Worm (Caenorhabditis elegans) whole organism, L3 larva: ENCODE data around the gene B0496.6.

Experiments used
- lin-15B ChIP-seq: fragments of 150-350 bp; optimal IDR thresholded peaks from 2 replicates; lab custom pipeline; 2014; ENCODE audit warnings: missing biosample characterization, missing genetic modification characterization
- nhr-76 ChIP-seq: fragments of 150-350 bp; sonication (generic microtip); optimal IDR thresholded peaks from 5 replicates; lab custom pipeline; 2014; ENCODE audit warnings: missing biosample characterization, missing genetic modification characterization
- pha-4 ChIP-seq: fragments of 150-350 bp; optimal IDR thresholded peaks from 2 replicates; lab custom pipeline; 2014; ENCODE audit warnings: missing biosample characterization, missing genetic modification reagents, missing genetic modification characterization

ce11 chrIV:7460225-7460624 lies 41.3 kb downstream of the B0496.6 start, which contains the start of gene F13B6.2:
- TF ChIP-seq nhr-76 (tag; lab: Kevin White, UChicago), result no peak
- TF ChIP-seq lin-15B, result no peak
- TF ChIP-seq pha-4 (tag; lab: Kevin White, UChicago), result no peak
